Worm (Caenorhabditis elegans) whole organism, L4 larva: ENCODE measurements around the gene ttr-20.

ENCODE experiments used
- ceh-82 ChIP-seq: sonication (generic microtip); optimal IDR thresholded peaks from 2 replicates; lab custom pipeline; 2017; ENCODE audit warnings: missing biosample characterization, missing genetic modification characterization
- dpl-1 ChIP-seq: fragments of 150-350 bp; optimal IDR thresholded peaks from 2 replicates; lab custom pipeline; 2014; ENCODE audit warnings: missing biosample characterization, missing genetic modification reagents, missing genetic modification characterization
- pha-4 ChIP-seq, 2 experiments: fragments of 150-350 bp in 1 of 2; fragments of 200-800 bp in 1 of 2; sonication (Bioruptor generic) in 1 of 2; IDR thresholded peaks in 1 of 2; optimal IDR thresholded peaks in 1 of 2; 2 replicates each; pipeline versions ENCODE4 v1.3.6 to Lab custom; 2014 to 2022; ENCODE audit warnings: missing genetic modification characterization in 2 of 2, missing genetic modification reagents in 2 of 2, missing biosample characterization in 1 of 2, missing compliant biosample characterization in 1 of 2

DNA sequence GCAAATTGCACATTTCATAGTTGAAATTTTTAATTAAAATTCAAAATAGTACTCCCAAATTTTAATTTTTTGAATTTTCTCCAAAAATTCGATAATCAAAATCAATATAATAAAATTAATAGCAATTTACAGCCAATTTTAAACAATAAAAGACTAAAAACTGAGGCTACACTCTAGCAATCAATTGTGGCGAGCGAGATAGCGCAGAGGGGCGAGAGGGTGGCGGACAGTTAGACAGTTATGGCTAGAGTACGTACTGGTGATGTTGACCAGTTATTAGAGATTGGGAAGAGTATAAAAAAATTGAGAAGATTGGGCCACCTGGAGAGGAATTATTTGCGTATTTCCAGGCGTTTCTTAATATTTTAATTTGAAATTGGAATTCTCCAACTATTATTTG lies 31.1 kb downstream of the ttr-20 start, which contains the start of gene nhr-78:
- TF ChIP-seq dpl-1 (GFP tag; lab: Kevin White, UChicago) (no peak), ceh-82 (tag; lab: Kevin White, UChicago) (no peak), pha-4 (GFP tag; IDR thresholded peaks at IDR 0.05; lab: Robert Waterston, UW) (no peak), pha-4 (tag; optimal IDR thresholded peaks at IDR 0.05; lab: Kevin White, UChicago) (no peak)
